Worm (Caenorhabditis elegans) whole organism, midembryonic: Measurements from ENCODE around the gene Y53F4B.36.

Experiments
- T22C8.4 ChIP-seq: fragments of 200-800 bp; sonication (Bioruptor generic); IDR thresholded peaks from 2 replicates; pipeline ENCODE4 v1.3.6; 2022; ENCODE audit warnings: missing genetic modification characterization, missing compliant biosample characterization
- cog-1 ChIP-seq: sonication (generic microtip); optimal IDR thresholded peaks from 2 replicates; lab custom pipeline; 2016; ENCODE audit warnings: missing genetic modification characterization, missing compliant biosample characterization
- flt-1 ChIP-seq: fragments of 200-800 bp; sonication (Bioruptor generic); IDR thresholded peaks from 2 replicates; pipeline ENCODE4 v1.3.6; 2022; ENCODE audit warnings: missing genetic modification characterization, missing compliant biosample characterization
- med-1 ChIP-seq: sonication (generic microtip); optimal IDR thresholded peaks from 2 replicates; lab custom pipeline; 2017; ENCODE audit warnings: missing genetic modification characterization, mild to moderate bottlenecking, missing compliant biosample characterization, antibody characterized with exemption, missing genetic modification reagents; ENCODE audit not compliant: insufficient read depth
- ref-1 ChIP-seq: fragments of 200-800 bp; sonication (Bioruptor generic); conservative IDR thresholded peaks from 2 replicates; pipeline ENCODE4 v1.3.6; 2022; ENCODE audit warnings: missing genetic modification reagents, missing genetic modification characterization, missing compliant biosample characterization
- tab-1 ChIP-seq: fragments of 200-800 bp; sonication (Bioruptor generic); IDR thresholded peaks from 2 replicates; pipeline ENCODE4 v1.3.6; 2022; ENCODE audit warnings: missing genetic modification characterization, missing compliant biosample characterization
- ztf-23 ChIP-seq: fragments of 200-800 bp; sonication (Bioruptor generic); IDR thresholded peaks from 2 replicates; pipeline ENCODE4 v1.3.6; 2022; ENCODE audit warnings: missing genetic modification reagents, missing genetic modification characterization, missing compliant biosample characterization

DNA sequence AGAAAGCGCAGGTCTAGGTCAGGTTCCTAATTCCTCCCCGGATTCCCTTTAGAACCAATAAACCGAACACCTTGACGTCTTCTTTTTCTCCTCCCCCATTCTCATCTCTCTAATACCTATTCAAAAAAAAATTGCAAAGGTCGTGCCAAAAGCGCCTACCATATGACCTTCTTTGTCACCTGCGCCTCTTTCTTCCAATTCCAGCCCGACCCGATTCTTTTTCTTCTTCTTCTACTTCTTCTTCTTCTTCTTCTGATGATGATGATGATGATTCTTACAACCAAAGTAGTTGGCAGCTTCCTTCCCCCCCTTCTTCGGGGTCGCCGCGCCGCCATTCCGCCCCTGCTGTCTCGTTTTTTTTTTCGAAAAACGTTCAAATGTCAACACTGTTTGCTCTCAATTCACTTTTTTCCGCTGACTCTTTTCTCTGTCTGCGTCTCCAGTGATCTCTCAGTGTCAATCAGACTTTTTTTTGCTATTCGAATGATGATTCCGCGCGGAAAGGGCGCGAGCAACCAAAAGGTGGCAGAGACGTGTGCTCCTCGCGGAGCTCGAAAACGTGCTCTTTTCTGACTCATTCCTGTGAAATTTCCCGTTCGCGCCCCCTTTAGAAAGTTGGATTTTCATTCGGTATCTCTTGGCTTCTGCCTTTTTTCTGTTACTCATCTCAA is 27.8 kb downstream of the Y53F4B.36 start:
- TF ChIP-seq med-1 (GFP tag; lab: Kevin White, UChicago) (no peak), tab-1 (no peak), ztf-23 (GFP tag; lab: Robert Waterston, UW) (no peak), T22C8.4 (GFP tag; lab: Robert Waterston, UW) (no peak), flt-1 (GFP tag; lab: Robert Waterston, UW) (no peak), ref-1 (no peak), cog-1 (no peak)
